Worm (Caenorhabditis elegans): ENCODE data around the gene sre-4.

DNA sequence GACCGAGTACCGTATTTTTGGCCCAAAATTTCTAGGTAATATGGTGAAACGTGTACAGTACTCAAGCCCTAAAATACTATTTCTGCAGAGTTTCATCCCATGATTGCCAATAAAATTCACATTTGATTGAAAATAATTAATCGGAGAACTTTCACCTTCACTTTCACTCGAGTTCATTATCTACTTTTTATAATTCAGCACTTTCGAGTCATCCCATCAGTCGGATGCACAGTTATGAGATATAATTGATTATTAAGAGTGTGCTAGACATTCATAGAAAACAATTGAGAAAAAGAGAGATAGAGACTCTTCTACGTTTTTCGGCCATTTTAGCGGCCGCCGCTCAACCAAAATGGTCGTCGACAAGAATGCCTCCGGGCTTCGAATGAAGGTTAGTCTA lies 18.1 kb upstream of the sre-4 start, which contains the start of gene fat-3:
- TF ChIP-seq jun-1 (tag; optimal IDR thresholded peaks at IDR 0.05) (no peak), nhr-6 (tag; optimal IDR thresholded peaks at IDR 0.05) (no peak), R02D3.7 (tag; optimal IDR thresholded peaks at IDR 0.05) (no peak), nhr-11 (tag; optimal IDR thresholded peaks at IDR 0.05) (no peak), ama-1 (optimal IDR thresholded peaks at IDR 0.05) (no peak), ctbp-1 (GFP tag; IDR thresholded peaks at IDR 0.05) (no peak), lir-3 (tag; optimal IDR thresholded peaks at IDR 0.05) (no peak), dpl-1 (GFP tag; optimal IDR thresholded peaks at IDR 0.05) (no peak), lin-39 (tag; optimal IDR thresholded peaks at IDR 0.05) (no peak), Y75B8A.6 (GFP tag; IDR thresholded peaks at IDR 0.05) (no peak), ZK546.5 (tag; optimal IDR thresholded peaks at IDR 0.05) (no peak), nhr-10 (tag; optimal IDR thresholded peaks at IDR 0.05) (no peak), hlh-30 (tag; optimal IDR thresholded peaks at IDR 0.05; ENCODE audit: insufficient read depth) (peak; percentile 49), ceh-28 (tag; optimal IDR thresholded peaks at IDR 0.05) (no peak)
